Fruit fly (Drosophila melanogaster) whole organism, prepupa: ENCODE measurements around the gene CG33269.

Source experiments
- Lpt ChIP-seq: fragments of 200-800 bp; sonication (Bioruptor generic); optimal IDR thresholded peaks from 3 replicates; lab custom pipeline; 2016; ENCODE audit warnings: missing biosample characterization, missing genetic modification characterization
- Sox102F ChIP-seq: fragments of 200-800 bp; sonication (Bioruptor generic); optimal IDR thresholded peaks from 2 replicates; lab custom pipeline; 2016; ENCODE audit warnings: missing biosample characterization, mild to moderate bottlenecking, missing genetic modification characterization

dm6 chr3L:11591131-11591530 is 9.1 kb upstream of the CG33269 start, which contains the start of gene CG33268:
- TF ChIP-seq Lpt (GFP tag; lab: Kevin White, UChicago) (no peak), Sox102F (GFP tag; lab: Kevin White, UChicago) (no peak)
